Worm (Caenorhabditis elegans) whole organism, L2 larva: ENCODE measurements around the gene ZC477.2.

Experiments used
- C34F6.9 ChIP-seq: fragments of 150-350 bp; optimal IDR thresholded peaks from 2 replicates; lab custom pipeline; 2014; ENCODE audit warnings: missing biosample characterization, missing genetic modification characterization
- lsy-2 ChIP-seq, 2 experiments: fragments of 150-350 bp in 1 of 2; sonication (generic microtip) in 1 of 2; optimal IDR thresholded peaks; 2 replicates each; lab custom pipeline; 2014 to 2017; ENCODE audit warnings: missing biosample characterization in 2 of 2, missing genetic modification characterization in 2 of 2

ce11 chrIV:7097450-7097849 lies 10.5 kb upstream of the ZC477.2 start:
- TF ChIP-seq C34F6.9 (tag; lab: Kevin White, UChicago) (no peak), lsy-2 (tag; optimal IDR thresholded peaks at IDR 0.05; lab: Kevin White, UChicago) (no peak)
